Worm (Caenorhabditis elegans): Measurements from ENCODE around the gene C23G10.1.

The C23G10.1 gene

DNA sequence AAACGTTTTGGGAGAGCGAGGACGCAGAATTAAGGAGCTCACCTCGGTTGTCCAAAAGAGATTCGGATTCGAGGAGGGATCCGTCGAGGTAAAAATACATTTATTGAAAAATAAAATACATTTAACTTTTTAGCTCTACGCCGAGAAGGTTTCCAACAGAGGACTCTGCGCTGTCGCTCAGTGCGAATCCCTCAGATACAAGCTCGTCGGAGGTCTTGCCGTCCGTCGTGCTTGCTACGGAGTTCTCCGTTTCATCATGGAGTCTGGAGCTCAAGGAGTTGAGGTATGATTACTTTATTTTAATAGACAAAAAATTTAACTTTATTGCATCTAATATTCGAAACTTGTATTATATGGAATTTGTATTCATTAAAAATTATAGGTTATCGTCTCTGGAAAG lies 2.0 kb upstream of the C23G10.1 start:
- TF ChIP-seq mxl-2 (GFP tag; conservative IDR thresholded peaks at IDR 0.05) (no peak), ZK546.5 (tag; optimal IDR thresholded peaks at IDR 0.05) (no peak), dmd-8 (GFP tag; IDR thresholded peaks at IDR 0.05) (0 out of 2 replicates have a peak, but pooled peaks have one; percentile 4), saeg-2 (GFP tag; IDR thresholded peaks at IDR 0.05) (0 out of 2 replicates have a peak, but pooled peaks have one; percentile 18), hlh-30 (tag; optimal IDR thresholded peaks at IDR 0.05; ENCODE audit: insufficient read depth) (no peak), ama-1 (optimal IDR thresholded peaks at IDR 0.05) (no peak), nhr-76 (tag; optimal IDR thresholded peaks at IDR 0.05) (no peak), daf-8 (GFP tag; IDR thresholded peaks at IDR 0.05) (no peak)

DNA sequence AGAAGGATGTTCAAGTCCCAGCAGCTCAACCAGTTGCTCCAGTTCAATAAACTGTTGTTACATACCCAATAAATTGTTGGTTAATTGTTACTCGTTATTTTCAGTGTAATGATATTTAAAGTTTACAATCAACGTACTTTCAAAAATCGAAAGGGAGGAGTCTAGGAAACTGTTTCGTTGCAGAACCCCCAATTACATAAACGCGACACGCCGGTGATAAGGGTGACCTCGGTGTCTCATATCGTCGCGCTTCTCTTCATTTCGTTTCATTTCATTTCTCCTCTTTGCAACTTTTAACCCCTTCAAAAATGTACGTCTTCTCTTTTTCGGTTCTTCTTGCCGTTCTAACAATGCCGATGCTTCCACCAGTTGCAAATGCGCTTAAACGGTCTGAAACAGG lies 1.2 kb upstream of the C23G10.1 start, which contains the start of gene C23G10.2:
C23G10.2 (plus strand) TSS at position 184 of the 400 bp plus-strand sequence.
- TF ChIP-seq egl-27 (tag; optimal IDR thresholded peaks at IDR 0.05) (no peak), nhr-76 (tag; optimal IDR thresholded peaks at IDR 0.05) (no peak), ceh-44 (GFP tag; IDR thresholded peaks at IDR 0.05) (no peak), T26A8.4 (GFP tag; IDR thresholded peaks at IDR 0.05) (0 out of 2 replicates have a peak, but pooled peaks have one; percentile 7), spr-1 (tag; optimal IDR thresholded peaks at IDR 0.05) (no peak), nhr-28 (tag; optimal IDR thresholded peaks at IDR 0.05) (peak; percentile 20), nhr-42 (GFP tag; IDR thresholded peaks at IDR 0.05) (no peak), mes-2 (tag; optimal IDR thresholded peaks at IDR 0.05; ENCODE audit: poor library complexity, severe bottlenecking) (peak; percentile 24), gei-8 (GFP tag; optimal IDR thresholded peaks at IDR 0.05) (no peak), fos-1 (tag; optimal IDR thresholded peaks at IDR 0.05) (no peak), jun-1 (tag; optimal IDR thresholded peaks at IDR 0.05) (no peak), zag-1 (tag; optimal IDR thresholded peaks at IDR 0.05) (no peak), nhr-41 (GFP tag; IDR thresholded peaks at IDR 0.05) (0 out of 2 replicates have a peak, but pooled peaks have one; percentile 13), dmd-8 (GFP tag; IDR thresholded peaks at IDR 0.05) (no peak), ama-1 (optimal IDR thresholded peaks at IDR 0.05) (peak; percentile 78), rbr-2 (tag; optimal IDR thresholded peaks at IDR 0.05) (no peak), arid-1 (GFP tag; conservative IDR thresholded peaks at IDR 0.05) (0 out of 2 replicates have a peak, but pooled peaks have one; percentile 16), vab-7 (GFP tag; IDR thresholded peaks at IDR 0.05) (peak; percentile 4; the same call in 1 of the 2 replicates), lin-38 (GFP tag; IDR thresholded peaks at IDR 0.05) (peak; percentile 34; the same call in 1 of the 2 replicates), egl-43 (GFP tag; IDR thresholded peaks at IDR 0.05) (0 out of 2 replicates have a peak, but pooled peaks have one; percentile 42), F44E2.7 (GFP tag; IDR thresholded peaks at IDR 0.05) (0 out of 2 replicates have a peak, but pooled peaks have one; percentile 7), mxl-3 (GFP tag; optimal IDR thresholded peaks at IDR 0.05) (peak; percentile 24), dve-1 (tag; optimal IDR thresholded peaks at IDR 0.05; ENCODE audit: insufficient read depth) (no peak), F49E8.2 (tag; optimal IDR thresholded peaks at IDR 0.05; ENCODE audit: borderline replicate concordance) (peak; percentile 43), Y75B8A.6 (GFP tag; IDR thresholded peaks at IDR 0.05) (0 out of 2 replicates have a peak, but pooled peaks have one; percentile 25), Y48G9A.11 (GFP tag; IDR thresholded peaks at IDR 0.05) (peak; percentile 51; the same call in 1 of the 2 replicates), ztf-7 (tag; optimal IDR thresholded peaks at IDR 0.05) (no peak), nhr-25 (tag; optimal IDR thresholded peaks at IDR 0.05; ENCODE audit: borderline replicate concordance, insufficient read depth) (no peak), ctbp-1 (GFP tag; IDR thresholded peaks at IDR 0.05) (0 out of 2 replicates have a peak, but pooled peaks have one; percentile 39)

DNA sequence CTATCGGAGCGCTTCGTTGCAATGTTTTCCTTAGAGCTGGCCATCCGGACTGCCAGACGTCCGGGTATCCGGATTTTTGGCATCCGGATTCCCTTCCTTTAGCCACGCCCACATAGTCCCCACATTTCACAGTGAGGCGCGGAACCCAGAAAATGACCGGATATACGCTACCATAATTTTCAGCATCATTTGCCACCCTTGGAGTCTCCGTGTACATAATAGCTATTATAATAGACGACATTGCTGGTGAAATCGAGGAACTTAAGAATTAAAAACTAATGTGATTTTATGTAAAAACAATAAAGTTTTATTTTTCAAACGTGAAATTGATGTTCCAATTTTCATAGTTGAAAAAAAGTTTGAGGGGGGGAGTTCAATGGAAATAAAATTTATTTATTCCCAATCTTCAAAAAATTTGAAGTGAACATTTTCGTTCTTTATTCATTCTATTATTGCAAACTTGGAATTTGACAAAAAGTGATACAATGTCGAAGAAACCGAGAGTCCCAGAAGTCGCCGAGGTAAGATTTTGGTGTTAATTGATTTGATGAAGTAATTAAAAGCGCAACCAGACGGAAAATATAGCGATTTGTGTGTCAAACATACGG lies 1.2 kb downstream of the C23G10.1 start:
- TF ChIP-seq set-16 (GFP tag; IDR thresholded peaks at IDR 0.05) (no peak), F49E8.2 (tag; optimal IDR thresholded peaks at IDR 0.05; ENCODE audit: borderline replicate concordance) (peak; percentile 79), ama-1 (optimal IDR thresholded peaks at IDR 0.05) (no peak), mdt-29 (GFP tag; IDR thresholded peaks at IDR 0.05) (0 out of 2 replicates have a peak, but pooled peaks have one; percentile 33), egl-27 (tag; optimal IDR thresholded peaks at IDR 0.05) (no peak), dmd-9 (GFP tag; IDR thresholded peaks at IDR 0.05) (no peak), ceh-20 (GFP tag; IDR thresholded peaks at IDR 0.05) (no peak), unc-130 (GFP tag; optimal IDR thresholded peaks at IDR 0.05) (peak; percentile 4), snpc-4 (tag; optimal IDR thresholded peaks at IDR 0.05) (peak; percentile 13), T20F7.1 (GFP tag; optimal IDR thresholded peaks at IDR 0.05) (no peak)

Measured in whole organism, L4 larva.